Worm (Caenorhabditis elegans): ENCODE measurements around the gene plrg-1.

plrg-1 gene

DNA sequence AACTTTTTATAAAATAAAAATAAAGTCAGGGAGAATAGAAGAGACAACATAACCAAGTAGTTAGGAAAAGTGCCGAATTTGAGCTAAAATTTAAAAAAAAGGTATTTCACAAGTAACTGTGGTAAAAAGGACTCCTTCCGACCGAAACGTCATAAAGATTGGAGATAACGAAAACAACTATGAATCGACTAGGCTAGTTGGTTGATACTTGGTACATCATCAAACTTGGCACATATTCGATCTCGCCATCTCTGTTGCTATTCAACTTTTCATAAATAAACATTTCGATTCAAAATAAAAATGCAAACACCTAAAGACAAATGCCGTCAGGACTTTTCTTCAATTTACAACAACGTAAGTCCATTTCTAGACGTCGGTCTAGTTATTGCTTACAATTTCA lies 4.1 kb upstream of the plrg-1 start, which contains the start of gene C29A12.22:
TSS of gene C29A12.22 (plus strand) at position 301 of the 400 bp plus-strand sequence.
- no peak for TF ChIP-seq W03F9.2 (tag; optimal IDR thresholded peaks at IDR 0.05)
- TF ChIP-seq dao-5 (tag; optimal IDR thresholded peaks at IDR 0.05): no peak
- TF ChIP-seq him-1 (tag; optimal IDR thresholded peaks at IDR 0.05): no peak

DNA sequence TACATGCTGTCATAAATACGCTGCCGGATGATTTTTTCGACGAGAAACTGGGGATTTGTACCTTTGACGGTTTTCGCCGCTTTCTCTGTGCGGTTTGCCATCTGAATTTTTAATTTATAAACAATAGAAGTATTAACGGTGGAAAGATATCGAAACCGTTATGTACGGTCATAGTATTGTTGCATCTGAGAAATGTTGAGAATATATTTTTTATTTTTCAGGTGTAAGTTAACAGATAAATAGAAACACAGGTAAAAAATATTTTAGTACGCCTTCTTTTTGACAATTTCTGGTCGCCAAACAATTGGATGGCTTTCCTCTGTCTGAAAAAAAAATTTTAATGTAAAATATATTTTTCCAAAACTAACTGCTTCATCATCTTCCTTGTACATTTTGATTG lies 1.8 kb downstream of the plrg-1 start, which contains the start of gene prp-38:
TSS of gene prp-38 (minus strand) at position 101 of the 400 bp plus-strand sequence.
- no peak for TF ChIP-seq dao-5 (tag; optimal IDR thresholded peaks at IDR 0.05)
- TF ChIP-seq him-1 (tag; optimal IDR thresholded peaks at IDR 0.05): no peak
- TF ChIP-seq W03F9.2 (tag; optimal IDR thresholded peaks at IDR 0.05): no peak

DNA sequence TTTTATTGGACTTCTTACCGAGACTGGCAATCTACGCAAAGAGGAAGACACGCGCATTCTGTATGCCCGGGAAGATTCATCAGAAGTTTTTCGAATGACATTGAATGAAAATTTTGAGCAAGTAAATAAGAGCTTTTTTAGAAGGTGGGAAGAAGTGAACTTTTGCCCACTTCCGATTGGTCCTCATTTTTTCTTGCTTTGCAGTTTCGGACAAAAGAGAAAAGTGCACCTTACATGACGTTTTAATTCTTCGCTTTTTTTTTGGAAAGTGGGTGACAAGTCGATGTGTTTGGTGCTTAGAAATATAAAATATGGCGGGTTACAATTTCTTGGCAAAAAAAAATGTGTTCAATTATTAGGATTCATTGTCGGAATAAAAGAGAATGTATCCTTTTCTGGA lies 3.3 kb downstream of the plrg-1 start, which contains the start of gene secs-1:
TSS of gene secs-1 (minus strand) at position 101 of the 400 bp plus-strand sequence.
- TF ChIP-seq dao-5 (tag; optimal IDR thresholded peaks at IDR 0.05): no peak
- no peak for TF ChIP-seq W03F9.2 (tag; optimal IDR thresholded peaks at IDR 0.05)
- no peak for TF ChIP-seq him-1 (tag; optimal IDR thresholded peaks at IDR 0.05)

DNA sequence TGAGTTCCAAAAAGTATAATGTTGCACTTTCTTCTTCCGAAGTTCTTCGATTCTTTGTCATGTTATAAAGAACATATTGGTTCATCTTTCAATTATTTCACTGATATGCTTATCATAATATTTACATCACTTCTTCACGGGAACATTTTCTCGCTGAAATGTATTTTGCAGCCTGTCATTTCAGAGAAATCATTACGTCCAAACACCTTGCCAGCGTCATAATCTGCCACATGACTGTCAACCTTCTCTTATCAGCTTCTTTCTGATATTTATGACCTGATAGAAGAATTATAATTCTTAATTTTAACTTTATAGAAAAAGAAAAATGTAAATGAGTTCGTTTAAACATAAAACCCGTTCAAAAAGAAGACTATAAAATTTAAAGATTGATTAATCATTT lies 5.7 kb downstream of the plrg-1 start:
- TF ChIP-seq dao-5 (tag; optimal IDR thresholded peaks at IDR 0.05): no peak
- peak; percentile 1 for TF ChIP-seq W03F9.2 (tag; optimal IDR thresholded peaks at IDR 0.05)

DNA sequence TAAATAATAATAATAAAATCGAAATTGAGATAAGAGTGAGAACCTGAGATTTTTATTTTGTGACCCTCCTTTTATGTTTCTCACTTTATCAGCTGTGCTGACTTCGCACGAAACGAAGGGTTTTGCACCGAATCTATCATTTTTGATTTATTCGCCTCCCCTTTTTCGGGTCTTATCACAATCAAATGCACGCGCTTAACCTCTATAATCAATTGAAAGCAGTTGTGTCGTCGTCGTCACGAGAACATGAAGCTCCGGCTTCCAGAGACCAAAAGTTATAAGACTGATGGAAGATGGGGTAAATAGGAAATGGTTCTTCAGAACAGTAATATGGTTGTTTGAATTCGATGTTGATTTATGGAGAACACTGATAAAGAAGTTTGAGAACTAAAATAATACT lies 6.6 kb downstream of the plrg-1 start, which contains the start of gene D1054.18:
TSS of gene D1054.18 (minus strand) at position 45 of the 400 bp plus-strand sequence.
- TF ChIP-seq W03F9.2 (tag; optimal IDR thresholded peaks at IDR 0.05): no peak
- TF ChIP-seq dao-5 (tag; optimal IDR thresholded peaks at IDR 0.05): no peak
- no peak for TF ChIP-seq him-1 (tag; optimal IDR thresholded peaks at IDR 0.05)

DNA sequence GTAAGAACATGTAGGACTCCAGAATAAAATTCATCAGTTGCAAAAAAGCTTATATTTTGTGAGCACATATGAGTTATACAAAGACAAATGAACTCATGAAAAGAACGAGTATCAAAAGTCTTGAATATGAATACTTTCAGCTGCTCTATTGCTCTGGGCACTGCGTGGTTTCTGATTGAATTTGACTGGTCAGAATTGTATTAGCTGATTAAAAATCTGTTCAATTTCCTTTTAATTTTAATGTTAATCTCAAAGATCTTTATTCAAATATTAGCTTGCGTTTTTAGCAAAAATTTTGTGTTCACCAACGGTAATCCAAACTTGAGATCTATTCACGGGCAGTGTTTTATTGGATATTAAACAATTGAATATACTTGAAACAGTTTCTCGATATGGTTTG lies 9.6 kb downstream of the plrg-1 start, which contains the start of gene srh-184:
TSS of gene srh-184 (minus strand) at position 101 of the 400 bp plus-strand sequence.
- TF ChIP-seq dao-5 (tag; optimal IDR thresholded peaks at IDR 0.05) (no peak), W03F9.2 (tag; optimal IDR thresholded peaks at IDR 0.05) (no peak), him-1 (tag; optimal IDR thresholded peaks at IDR 0.05) (no peak)

DNA sequence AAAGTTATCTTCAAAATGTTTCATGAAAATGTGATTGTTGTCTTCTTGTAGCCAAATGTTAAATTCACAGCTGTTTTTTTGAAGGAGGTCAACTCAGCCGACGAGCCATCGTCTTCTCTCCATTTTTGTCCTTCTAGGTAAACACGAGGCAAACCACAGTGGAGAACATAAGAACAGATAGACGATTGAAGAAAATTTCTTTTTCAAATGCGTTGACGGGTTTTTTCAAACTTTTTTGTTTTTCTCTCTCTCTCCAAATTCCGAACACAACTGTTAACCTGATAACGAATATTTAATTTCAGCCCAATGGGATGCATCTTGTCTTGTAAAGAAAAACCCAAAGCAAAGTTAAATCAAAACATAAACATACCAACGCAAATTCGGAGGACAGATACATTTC lies 12.2 kb downstream of the plrg-1 start, which contains the start of gene D1054.19:
TSS of gene D1054.19 (plus strand) at position 301 of the 400 bp plus-strand sequence.
- TF ChIP-seq dao-5 (tag; optimal IDR thresholded peaks at IDR 0.05): no peak
- TF ChIP-seq W03F9.2 (tag; optimal IDR thresholded peaks at IDR 0.05): no peak
- TF ChIP-seq him-1 (tag; optimal IDR thresholded peaks at IDR 0.05): no peak

DNA sequence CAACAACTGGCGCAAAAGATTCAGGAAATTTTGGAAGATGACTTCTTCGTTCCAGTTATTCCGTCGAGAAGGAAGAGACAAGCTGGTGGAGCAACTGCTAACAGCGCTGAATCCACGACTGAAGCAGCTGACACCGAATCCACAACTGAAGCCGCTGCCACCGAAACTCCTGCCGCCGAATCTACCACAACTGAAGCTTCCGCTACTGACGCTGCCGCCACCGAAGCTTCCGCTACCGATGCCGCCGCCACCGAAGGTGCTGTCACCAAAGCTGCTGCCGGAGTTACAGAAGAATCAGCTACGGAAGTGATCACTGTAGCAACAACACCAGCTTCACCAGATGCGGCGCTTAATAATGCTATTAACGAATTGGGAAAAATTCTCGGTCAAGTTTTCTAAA lies 13.2 kb downstream of the plrg-1 start:
- TF ChIP-seq W03F9.2 (tag; optimal IDR thresholded peaks at IDR 0.05): no peak
- TF ChIP-seq him-1 (tag; optimal IDR thresholded peaks at IDR 0.05): no peak
- no peak for TF ChIP-seq dao-5 (tag; optimal IDR thresholded peaks at IDR 0.05)

DNA sequence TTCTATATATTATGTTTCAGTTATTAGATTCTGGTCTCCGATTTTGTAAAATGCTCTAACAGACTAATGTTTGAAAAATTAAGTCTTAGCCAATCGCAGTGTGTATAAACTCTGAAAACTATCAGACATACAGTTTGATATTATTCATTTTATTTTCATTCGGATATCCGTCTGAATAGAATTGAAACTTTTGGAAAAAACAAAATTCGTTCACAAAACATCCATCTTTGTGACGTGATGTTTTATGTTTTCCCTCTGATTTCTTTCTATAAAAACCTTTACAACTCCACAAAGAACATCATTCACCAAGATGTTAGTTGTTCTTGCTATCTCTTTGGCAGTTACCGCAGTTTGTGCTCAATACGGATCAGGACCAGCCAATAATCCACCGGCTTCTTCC lies 14.2 kb downstream of the plrg-1 start, which contains the start of gene ule-3:
TSS of gene ule-3 (plus strand) at position 301 of the 400 bp plus-strand sequence.
- TF ChIP-seq dao-5 (tag; optimal IDR thresholded peaks at IDR 0.05) (no peak), him-1 (tag; optimal IDR thresholded peaks at IDR 0.05) (no peak), W03F9.2 (tag; optimal IDR thresholded peaks at IDR 0.05) (no peak)

DNA sequence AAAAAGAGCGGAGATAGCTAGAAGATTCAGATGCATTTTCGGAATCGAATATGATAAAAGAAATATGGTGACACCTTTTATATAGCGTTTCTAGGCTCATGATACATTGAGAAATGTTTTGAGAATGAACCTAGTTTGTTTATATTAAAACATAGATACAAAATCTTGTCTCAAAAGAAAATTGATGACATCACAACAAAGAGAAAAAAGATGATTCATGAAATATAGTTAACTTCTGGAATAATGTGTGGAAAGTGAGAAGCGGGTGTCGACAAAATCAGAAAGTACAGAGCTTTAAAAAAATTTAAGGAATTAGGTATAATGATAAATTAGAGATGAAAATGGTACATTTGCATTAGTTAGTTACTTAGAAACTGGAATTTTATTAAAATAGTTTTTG lies 14.9 kb downstream of the plrg-1 start, which contains the start of gene D1054.10:
TSS of gene D1054.10 (minus strand) at position 101 of the 400 bp plus-strand sequence.
- no peak for TF ChIP-seq W03F9.2 (tag; optimal IDR thresholded peaks at IDR 0.05)
- no peak for TF ChIP-seq him-1 (tag; optimal IDR thresholded peaks at IDR 0.05)
- no peak for TF ChIP-seq dao-5 (tag; optimal IDR thresholded peaks at IDR 0.05)

DNA sequence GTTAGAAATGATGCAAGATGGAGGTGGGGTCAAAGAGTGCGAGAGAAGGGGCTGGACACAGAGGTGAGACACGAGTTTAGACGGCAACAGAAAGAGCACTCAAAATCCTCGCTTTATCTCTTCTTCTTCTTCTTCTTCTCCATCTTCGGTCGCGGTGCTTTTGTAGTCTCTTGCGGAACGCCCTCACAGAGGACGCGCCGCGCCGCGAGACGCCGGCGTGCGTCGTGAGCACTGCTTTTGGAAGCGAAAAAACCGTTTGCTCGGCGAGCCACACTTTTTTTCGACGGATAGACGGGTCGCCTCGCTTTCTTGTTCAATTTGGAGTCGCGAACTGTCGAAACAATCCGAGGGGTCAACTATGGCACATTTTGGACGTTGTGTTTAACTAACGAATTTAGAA lies 16.8 kb downstream of the plrg-1 start, which contains the start of gene D1054.9:
TSS of gene D1054.9 (minus strand) at position 137 of the 400 bp plus-strand sequence.
- TF ChIP-seq W03F9.2 (tag; optimal IDR thresholded peaks at IDR 0.05) (no peak), him-1 (tag; optimal IDR thresholded peaks at IDR 0.05) (no peak), dao-5 (tag; optimal IDR thresholded peaks at IDR 0.05) (no peak)

DNA sequence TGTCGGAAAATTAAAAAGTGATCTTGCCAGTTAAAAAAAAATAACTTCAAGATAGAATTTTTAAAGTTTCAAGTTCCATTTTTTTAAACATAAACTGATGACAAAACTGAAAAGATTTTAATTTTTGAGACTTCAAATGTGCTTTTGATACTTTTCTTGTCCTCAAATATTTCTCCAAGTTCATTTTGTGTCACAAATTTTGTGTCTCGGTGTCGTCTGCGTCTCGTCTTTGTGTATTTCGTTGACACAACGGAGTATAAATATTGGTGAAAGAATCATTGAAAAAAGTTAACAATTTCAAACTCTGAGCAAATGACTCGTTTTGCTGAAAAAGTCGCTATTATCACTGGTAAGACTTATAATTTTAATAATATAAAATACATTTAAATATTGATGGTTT lies 23.7 kb downstream of the plrg-1 start, which contains the start of gene D1054.8:
TSS of gene D1054.8 (plus strand) at position 301 of the 400 bp plus-strand sequence.
- TF ChIP-seq W03F9.2 (tag; optimal IDR thresholded peaks at IDR 0.05) (no peak), him-1 (tag; optimal IDR thresholded peaks at IDR 0.05) (no peak), dao-5 (tag; optimal IDR thresholded peaks at IDR 0.05) (no peak)

DNA sequence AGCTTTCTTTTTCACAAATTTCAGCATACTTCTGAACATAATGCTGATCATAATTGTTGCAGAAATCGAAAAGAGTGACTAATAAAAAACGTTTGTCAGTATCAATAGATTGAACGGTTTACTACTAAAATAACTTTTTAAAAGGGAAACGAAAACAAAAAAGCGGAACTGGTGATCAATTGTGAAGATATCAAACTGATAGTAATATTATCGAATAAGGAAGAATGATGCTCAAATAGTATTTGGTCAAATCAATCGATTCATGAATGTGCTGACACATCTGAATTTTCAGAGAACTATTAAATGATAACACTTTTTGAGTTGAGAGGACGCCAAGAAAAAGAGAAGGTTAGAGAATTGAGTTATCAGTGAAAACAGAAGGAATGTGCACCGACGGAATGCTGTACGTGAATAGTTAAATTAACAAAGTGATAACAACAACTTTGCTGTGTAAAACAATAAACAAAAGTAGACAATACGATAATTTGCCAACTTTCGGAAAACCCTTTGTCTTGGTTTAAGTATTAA lies 31.1 kb downstream of the plrg-1 start, which contains the start of gene D1054.5:
TSS of gene D1054.5 (minus strand) at position 51 of the 528 bp plus-strand sequence.
- TF ChIP-seq him-1 (tag; optimal IDR thresholded peaks at IDR 0.05) (no peak), dao-5 (tag; optimal IDR thresholded peaks at IDR 0.05) (no peak), W03F9.2 (tag; optimal IDR thresholded peaks at IDR 0.05) (no peak)

DNA sequence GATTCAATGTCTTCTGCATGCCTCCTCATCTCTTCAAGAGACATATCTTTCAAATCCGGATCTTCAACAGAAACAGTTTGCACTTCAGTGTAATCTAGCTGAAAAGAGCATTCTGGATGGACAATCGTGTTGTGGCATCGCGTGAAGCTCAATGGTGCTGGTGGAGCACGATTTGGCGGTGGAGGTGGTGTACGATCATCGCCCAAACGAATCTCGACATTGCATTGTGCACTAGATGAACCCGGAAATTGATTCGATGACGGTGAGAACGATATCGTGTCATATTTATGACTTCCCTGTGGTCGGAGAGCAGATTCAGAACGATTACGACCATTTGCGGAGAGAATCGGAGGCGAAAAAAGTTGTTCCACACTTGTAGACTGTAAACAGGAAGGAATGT lies 34.5 kb downstream of the plrg-1 start:
- no peak for TF ChIP-seq dao-5 (tag; optimal IDR thresholded peaks at IDR 0.05)
- TF ChIP-seq W03F9.2 (tag; optimal IDR thresholded peaks at IDR 0.05): no peak
- no peak for TF ChIP-seq him-1 (tag; optimal IDR thresholded peaks at IDR 0.05)

Data from whole organism, L4/young adult.